Worm (Caenorhabditis elegans) whole organism, L3 larva: ENCODE measurements around the gene C15C7.4.
A peak's percentile ranks its signal among the peaks of the same experiment; 100 is the strongest.

Experiments used
- R02D3.7 ChIP-seq: fragments of 150-350 bp; optimal IDR thresholded peaks from 2 replicates; lab custom pipeline; 2014; ENCODE audit warnings: missing biosample characterization, missing genetic modification characterization
- ZK546.5 ChIP-seq: sonication (generic microtip); optimal IDR thresholded peaks from 2 replicates; lab custom pipeline; 2017; ENCODE audit warnings: missing biosample characterization, missing genetic modification characterization
- aly-2 ChIP-seq: fragments of 150-350 bp; optimal IDR thresholded peaks from 2 replicates; lab custom pipeline; 2014; ENCODE audit warnings: missing biosample characterization, missing genetic modification characterization
- ceh-28 ChIP-seq: fragments of 150-350 bp; optimal IDR thresholded peaks from 2 replicates; lab custom pipeline; 2014; ENCODE audit warnings: missing biosample characterization, missing genetic modification reagents, missing genetic modification characterization
- ceh-82 ChIP-seq: fragments of 150-350 bp; optimal IDR thresholded peaks from 2 replicates; lab custom pipeline; 2014; ENCODE audit warnings: missing biosample characterization, missing genetic modification characterization
- egl-5 ChIP-seq: fragments of 150-350 bp; optimal IDR thresholded peaks from 2 replicates; lab custom pipeline; 2017; ENCODE audit warnings: missing biosample characterization, missing genetic modification reagents, missing genetic modification characterization, inconsistent platforms
- elt-1 ChIP-seq: fragments of 150-350 bp; optimal IDR thresholded peaks from 2 replicates; lab custom pipeline; 2014; ENCODE audit warnings: missing biosample characterization, missing genetic modification characterization
- elt-2 ChIP-seq: sonication (generic microtip); optimal IDR thresholded peaks from 2 replicates; lab custom pipeline; 2016; ENCODE audit warnings: missing genetic modification reagents, mild to moderate bottlenecking, missing genetic modification characterization, missing compliant biosample characterization
- elt-3 ChIP-seq, 3 experiments: fragments of 150-350 bp in 1 of 3; sonication (generic microtip) in 2 of 3; optimal IDR thresholded peaks; 2 replicates in 2 of 3; 4 replicates in 1 of 3; lab custom pipeline; 2014 to 2017; ENCODE audit warnings: missing biosample characterization in 3 of 3, missing genetic modification characterization in 3 of 3
- fkh-10 ChIP-seq: sonication (generic microtip); optimal IDR thresholded peaks from 2 replicates; lab custom pipeline; 2017; ENCODE audit warnings: missing biosample characterization, missing genetic modification reagents, missing genetic modification characterization
- fkh-2 ChIP-seq: fragments of 150-350 bp; optimal IDR thresholded peaks from 2 replicates; lab custom pipeline; 2014; ENCODE audit warnings: missing biosample characterization, missing genetic modification reagents, missing genetic modification characterization
- hmg-11 ChIP-seq: sonication (generic microtip); optimal IDR thresholded peaks from 2 replicates; lab custom pipeline; 2016; ENCODE audit warnings: missing genetic modification characterization, missing compliant biosample characterization
- jun-1 ChIP-seq: fragments of 150-350 bp; optimal IDR thresholded peaks from 2 replicates; lab custom pipeline; 2014; ENCODE audit warnings: missing biosample characterization, missing genetic modification reagents, missing genetic modification characterization
- lin-15B ChIP-seq: fragments of 150-350 bp; optimal IDR thresholded peaks from 2 replicates; lab custom pipeline; 2014; ENCODE audit warnings: missing biosample characterization, missing genetic modification characterization
- lin-39 ChIP-seq: fragments of 150-350 bp; optimal IDR thresholded peaks from 2 replicates; lab custom pipeline; 2018; ENCODE audit warnings: missing biosample characterization, missing genetic modification reagents, missing genetic modification characterization
- lsy-12 ChIP-seq: sonication (generic microtip); optimal IDR thresholded peaks from 2 replicates; lab custom pipeline; 2016; ENCODE audit warnings: mild to moderate bottlenecking, missing genetic modification characterization, missing compliant biosample characterization
- mml-1 ChIP-seq: fragments of 150-350 bp; sonication (generic microtip); optimal IDR thresholded peaks from 3 replicates; lab custom pipeline; 2014; ENCODE audit warnings: missing biosample characterization, missing genetic modification characterization
- nfya-1 ChIP-seq: sonication (generic microtip); optimal IDR thresholded peaks from 2 replicates; lab custom pipeline; 2017; ENCODE audit warnings: missing genetic modification characterization, mild to moderate bottlenecking, missing compliant biosample characterization, antibody characterized with exemption, moderate library complexity; ENCODE audit not compliant: insufficient read depth
- nhr-23 ChIP-seq: fragments of 150-350 bp; optimal IDR thresholded peaks from 2 replicates; lab custom pipeline; 2014; ENCODE audit warnings: missing biosample characterization, missing genetic modification reagents, missing genetic modification characterization
- nhr-237 ChIP-seq: fragments of 150-350 bp; optimal IDR thresholded peaks from 2 replicates; lab custom pipeline; 2014; ENCODE audit warnings: missing biosample characterization, missing genetic modification characterization
- nhr-25 ChIP-seq: sonication (generic microtip); optimal IDR thresholded peaks from 2 replicates; lab custom pipeline; 2017; ENCODE audit warnings: missing biosample characterization, missing genetic modification characterization
- nhr-28 ChIP-seq: fragments of 150-350 bp; optimal IDR thresholded peaks from 2 replicates; lab custom pipeline; 2014; ENCODE audit warnings: missing biosample characterization, missing genetic modification characterization
- nhr-43 ChIP-seq: sonication (generic microtip); optimal IDR thresholded peaks from 2 replicates; lab custom pipeline; 2016; ENCODE audit warnings: mild to moderate bottlenecking, missing genetic modification characterization, missing compliant biosample characterization; ENCODE audit not compliant: poor library complexity, severe bottlenecking
- pha-4 ChIP-seq: fragments of 150-350 bp; optimal IDR thresholded peaks from 2 replicates; lab custom pipeline; 2014; ENCODE audit warnings: missing biosample characterization, missing genetic modification reagents, missing genetic modification characterization
- pqm-1 ChIP-seq: fragments of 150-350 bp; optimal IDR thresholded peaks from 2 replicates; lab custom pipeline; 2017; ENCODE audit warnings: missing biosample characterization, missing genetic modification characterization, inconsistent platforms
- sea-2 ChIP-seq: fragments of 150-350 bp; sonication (generic microtip); optimal IDR thresholded peaks from 4 replicates; lab custom pipeline; 2014; ENCODE audit warnings: missing biosample characterization, missing genetic modification reagents, missing genetic modification characterization
- skn-1 ChIP-seq: fragments of 150-350 bp; optimal IDR thresholded peaks from 2 replicates; lab custom pipeline; 2014; ENCODE audit warnings: missing biosample characterization, missing genetic modification characterization
- unc-62 ChIP-seq: fragments of 150-350 bp; sonication (generic microtip); optimal IDR thresholded peaks from 4 replicates; lab custom pipeline; 2014; ENCODE audit warnings: missing biosample characterization, missing genetic modification reagents, missing genetic modification characterization
- zag-1 ChIP-seq: fragments of 150-350 bp; optimal IDR thresholded peaks from 2 replicates; lab custom pipeline; 2014; ENCODE audit warnings: missing biosample characterization, missing genetic modification characterization
- ztf-4 ChIP-seq: fragments of 150-350 bp; optimal IDR thresholded peaks from 2 replicates; lab custom pipeline; 2014; ENCODE audit warnings: missing biosample characterization, missing genetic modification characterization

C15C7.4 gene

ce11 chrX:3153133-3153532 is 7.8 kb downstream of the C15C7.4 start:
- TF ChIP-seq mml-1 (tag; lab: Kevin White, UChicago) (no peak), pha-4 (peak; percentile 42), nhr-28 (tag; lab: Kevin White, UChicago) (no peak), jun-1 (tag; lab: Kevin White, UChicago) (peak; percentile 72), pqm-1 (tag; lab: Kevin White, UChicago) (peak; percentile 96), aly-2 (tag; lab: Kevin White, UChicago) (no peak), elt-2 (tag; lab: Kevin White, UChicago) (peak; percentile 98)

- no peak for TF ChIP-seq elt-3 (tag; optimal IDR thresholded peaks at IDR 0.05; lab: Kevin White, UChicago)
- TF ChIP-seq elt-2 (tag; lab: Kevin White, UChicago): peak; percentile 49
- no peak for TF ChIP-seq zag-1 (tag; lab: Kevin White, UChicago)
- no peak for TF ChIP-seq ceh-28
- no peak for TF ChIP-seq ZK546.5 (tag; lab: Kevin White, UChicago)
- no peak for TF ChIP-seq sea-2 (GFP tag; lab: Kevin White, UChicago)
Measured at ce11 chrX:3154562-3154961, 9.2 kb downstream of the C15C7.4 start.

ce11 chrX:3155111-3155843 is 9.9 kb downstream of the C15C7.4 start:
- TF ChIP-seq fkh-10 (GFP tag; lab: Kevin White, UChicago) (no peak), lin-39 (tag; lab: Kevin White, UChicago) (no peak), jun-1 (tag; lab: Kevin White, UChicago) (peak; percentile 45), fkh-2 (tag; lab: Kevin White, UChicago) (no peak), nhr-25 (tag; lab: Kevin White, UChicago) (peak; percentile 54), skn-1 (no peak), ceh-82 (tag; lab: Kevin White, UChicago) (no peak), lsy-12 (tag; lab: Kevin White, UChicago) (no peak), pqm-1 (tag; lab: Kevin White, UChicago) (peak; percentile 23), ZK546.5 (tag; lab: Kevin White, UChicago) (no peak), ztf-4 (tag; lab: Kevin White, UChicago) (no peak), pha-4 (no peak), mml-1 (tag; lab: Kevin White, UChicago) (no peak), nhr-237 (tag; lab: Kevin White, UChicago) (no peak), elt-2 (tag; lab: Kevin White, UChicago) (peak; percentile 53)

ce11 chrX:3156062-3156791 is 10.9 kb downstream of the C15C7.4 start:
- TF ChIP-seq egl-5 (tag; lab: Kevin White, UChicago) (peak; percentile 59), nhr-23 (peak; percentile 85), R02D3.7 (no peak), elt-3 (tag; optimal IDR thresholded peaks at IDR 0.05; lab: Kevin White, UChicago) (peak in 1 of 3 experiments; percentile 5), elt-1 (tag; lab: Kevin White, UChicago) (peak; percentile 38), unc-62 (no peak), pqm-1 (tag; lab: Kevin White, UChicago) (peak; percentile 7), nhr-25 (tag; lab: Kevin White, UChicago) (peak; percentile 28)
- TF ChIP-seq, all 47 proteins: peak for 6

- TF ChIP-seq skn-1: no peak
- TF ChIP-seq lin-39 (tag; lab: Kevin White, UChicago): peak; percentile 58
- TF ChIP-seq lin-15B (tag; lab: Kevin White, UChicago): peak; percentile 15
- peak; percentile 19 for TF ChIP-seq hmg-11 (tag; lab: Kevin White, UChicago)
- no peak for TF ChIP-seq jun-1 (tag; lab: Kevin White, UChicago)
- no peak for TF ChIP-seq ztf-4 (tag; lab: Kevin White, UChicago)
- TF ChIP-seq nhr-25 (tag; lab: Kevin White, UChicago): peak; percentile 69
- peak; percentile 47 for TF ChIP-seq nfya-1
- TF ChIP-seq elt-2 (tag; lab: Kevin White, UChicago): peak; percentile 12
- no peak for TF ChIP-seq unc-62
- TF ChIP-seq R02D3.7: peak; percentile 90
- TF ChIP-seq nhr-23: peak; percentile 58
- peak; percentile 56 for TF ChIP-seq nhr-43 (tag; lab: Kevin White, UChicago)
- no peak for TF ChIP-seq egl-5 (tag; lab: Kevin White, UChicago)
- peak; percentile 58 for TF ChIP-seq pha-4
Measured at ce11 chrX:3159542-3159941, 14.2 kb downstream of the C15C7.4 start, which contains the start of gene gcc-1. gcc-1 (plus strand) TSS chrX:3159940.
